Worm (Caenorhabditis elegans) whole organism, midembryonic: ENCODE results near the gene tbx-35.

ENCODE experiments used
- T22C8.4 ChIP-seq: fragments of 200-800 bp; sonication (Bioruptor generic); IDR thresholded peaks from 2 replicates; pipeline ENCODE4 v1.3.6; 2022; ENCODE audit warnings: missing genetic modification characterization, missing compliant biosample characterization
- cog-1 ChIP-seq: sonication (generic microtip); optimal IDR thresholded peaks from 2 replicates; lab custom pipeline; 2016; ENCODE audit warnings: missing genetic modification characterization, missing compliant biosample characterization
- flt-1 ChIP-seq: fragments of 200-800 bp; sonication (Bioruptor generic); IDR thresholded peaks from 2 replicates; pipeline ENCODE4 v1.3.6; 2022; ENCODE audit warnings: missing genetic modification characterization, missing compliant biosample characterization
- klf-2 ChIP-seq: fragments of 200-800 bp; sonication (Bioruptor generic); conservative IDR thresholded peaks from 2 replicates; pipeline ENCODE4 v1.3.6; 2022; ENCODE audit warnings: missing genetic modification reagents, missing genetic modification characterization, missing compliant biosample characterization
- med-1 ChIP-seq: sonication (generic microtip); optimal IDR thresholded peaks from 2 replicates; lab custom pipeline; 2017; ENCODE audit warnings: missing genetic modification characterization, mild to moderate bottlenecking, missing compliant biosample characterization, antibody characterized with exemption, missing genetic modification reagents; ENCODE audit not compliant: insufficient read depth
- ref-1 ChIP-seq: fragments of 200-800 bp; sonication (Bioruptor generic); conservative IDR thresholded peaks from 2 replicates; pipeline ENCODE4 v1.3.6; 2022; ENCODE audit warnings: missing genetic modification reagents, missing genetic modification characterization, missing compliant biosample characterization
- tab-1 ChIP-seq: fragments of 200-800 bp; sonication (Bioruptor generic); IDR thresholded peaks from 2 replicates; pipeline ENCODE4 v1.3.6; 2022; ENCODE audit warnings: missing genetic modification characterization, missing compliant biosample characterization
- ztf-23 ChIP-seq: fragments of 200-800 bp; sonication (Bioruptor generic); IDR thresholded peaks from 2 replicates; pipeline ENCODE4 v1.3.6; 2022; ENCODE audit warnings: missing genetic modification reagents, missing genetic modification characterization, missing compliant biosample characterization
- ztf-29 ChIP-seq: fragments of 200-800 bp; sonication (Bioruptor generic); IDR thresholded peaks from 2 replicates; pipeline ENCODE4 v1.3.6; 2022; ENCODE audit warnings: missing genetic modification reagents, missing genetic modification characterization, missing compliant biosample characterization

The tbx-35 gene

ce11 chrII:5500470-5500869, 24.7 kb downstream of the tbx-35 start, which contains the start of gene fzy-1:
fzy-1 (plus strand) TSS chrII:5500770.
- TF ChIP-seq med-1 (GFP tag; lab: Kevin White, UChicago) (no peak), ztf-29 (GFP tag; lab: Robert Waterston, UW) (no peak), flt-1 (GFP tag; lab: Robert Waterston, UW) (no peak), klf-2 (GFP tag; lab: Robert Waterston, UW) (no peak), cog-1 (tag; lab: Kevin White, UChicago) (no peak), T22C8.4 (no peak), ztf-23 (GFP tag; lab: Robert Waterston, UW) (no peak), tab-1 (GFP tag; lab: Robert Waterston, UW) (no peak)

- TF ChIP-seq flt-1 (GFP tag; lab: Robert Waterston, UW) (no peak), T22C8.4 (no peak), ztf-23 (GFP tag; lab: Robert Waterston, UW) (no peak), cog-1 (tag; lab: Kevin White, UChicago) (no peak), tab-1 (GFP tag; lab: Robert Waterston, UW) (no peak), klf-2 (GFP tag; lab: Robert Waterston, UW) (no peak), ztf-29 (GFP tag; lab: Robert Waterston, UW) (no peak), med-1 (GFP tag; lab: Kevin White, UChicago) (no peak), ref-1 (GFP tag; lab: Robert Waterston, UW) (no peak)
Measured at ce11 chrII:5498156-5498739, 26.9 kb downstream of the tbx-35 start, which contains the start of the genes suex-1 and F12A10.9. suex-1 (minus strand) TSS chrII:5498256. F12A10.9 (plus strand) TSS chrII:5498689.

- TF ChIP-seq tab-1 (GFP tag; lab: Robert Waterston, UW) (no peak), cog-1 (tag; lab: Kevin White, UChicago) (no peak)
Measured at ce11 chrII:5497541-5497940, 27.7 kb downstream of the tbx-35 start.

- no peak for TF ChIP-seq T22C8.4
- no peak for TF ChIP-seq ztf-29 (GFP tag; lab: Robert Waterston, UW)
- no peak for TF ChIP-seq cog-1 (tag; lab: Kevin White, UChicago)
- TF ChIP-seq ztf-23 (GFP tag; lab: Robert Waterston, UW) = no peak
- no peak for TF ChIP-seq flt-1 (GFP tag; lab: Robert Waterston, UW)
- TF ChIP-seq klf-2 (GFP tag; lab: Robert Waterston, UW) = no peak
- TF ChIP-seq ref-1 (GFP tag; lab: Robert Waterston, UW) = no peak
- TF ChIP-seq med-1 (GFP tag; lab: Kevin White, UChicago) = no peak
- TF ChIP-seq tab-1 (GFP tag; lab: Robert Waterston, UW) = no peak
Measured at ce11 chrII:5496375-5496774, 28.8 kb downstream of the tbx-35 start, which contains the start of gene F12A10.1. F12A10.1 (plus strand) TSS chrII:5496540.

ce11 chrII:5494405-5494804, 30.8 kb downstream of the tbx-35 start, which contains the start of gene F12A10.6:
F12A10.6 (minus strand) TSS chrII:5494505.
- no peak for TF ChIP-seq klf-2 (GFP tag; lab: Robert Waterston, UW)
- no peak for TF ChIP-seq flt-1 (GFP tag; lab: Robert Waterston, UW)
- no peak for TF ChIP-seq ztf-29 (GFP tag; lab: Robert Waterston, UW)
- TF ChIP-seq T22C8.4 = no peak
- TF ChIP-seq ztf-23 (GFP tag; lab: Robert Waterston, UW) = no peak
- no peak for TF ChIP-seq tab-1 (GFP tag; lab: Robert Waterston, UW)
- TF ChIP-seq cog-1 (tag; lab: Kevin White, UChicago) = no peak
- no peak for TF ChIP-seq med-1 (GFP tag; lab: Kevin White, UChicago)
- TF ChIP-seq ref-1 (GFP tag; lab: Robert Waterston, UW) = no peak

ce11 chrII:5487844-5488243, 37.4 kb downstream of the tbx-35 start, which contains the start of gene nep-5:
nep-5 (plus strand) TSS chrII:5488144.
- TF ChIP-seq klf-2 (GFP tag; lab: Robert Waterston, UW) (no peak), ztf-23 (GFP tag; lab: Robert Waterston, UW) (no peak), tab-1 (GFP tag; lab: Robert Waterston, UW) (no peak), T22C8.4 (no peak), cog-1 (tag; lab: Kevin White, UChicago) (no peak), med-1 (GFP tag; lab: Kevin White, UChicago) (no peak), ref-1 (GFP tag; lab: Robert Waterston, UW) (no peak), flt-1 (GFP tag; lab: Robert Waterston, UW) (no peak), ztf-29 (GFP tag; lab: Robert Waterston, UW) (no peak)

- no peak for TF ChIP-seq med-1 (GFP tag; lab: Kevin White, UChicago)
- no peak for TF ChIP-seq cog-1 (tag; lab: Kevin White, UChicago)
- no peak for TF ChIP-seq ztf-29 (GFP tag; lab: Robert Waterston, UW)
- no peak for TF ChIP-seq klf-2 (GFP tag; lab: Robert Waterston, UW)
- no peak for TF ChIP-seq T22C8.4
- no peak for TF ChIP-seq flt-1 (GFP tag; lab: Robert Waterston, UW)
- no peak for TF ChIP-seq ztf-23 (GFP tag; lab: Robert Waterston, UW)
- no peak for TF ChIP-seq ref-1 (GFP tag; lab: Robert Waterston, UW)
- TF ChIP-seq tab-1 (GFP tag; lab: Robert Waterston, UW) = no peak
Measured at ce11 chrII:5481982-5482381, 43.2 kb downstream of the tbx-35 start, which contains the start of gene cal-8. cal-8 (minus strand) TSS chrII:5482041.

- TF ChIP-seq ztf-23 (GFP tag; lab: Robert Waterston, UW) = no peak
- TF ChIP-seq med-1 (GFP tag; lab: Kevin White, UChicago) = no peak
- no peak for TF ChIP-seq ref-1 (GFP tag; lab: Robert Waterston, UW)
- no peak for TF ChIP-seq klf-2 (GFP tag; lab: Robert Waterston, UW)
- TF ChIP-seq ztf-29 (GFP tag; lab: Robert Waterston, UW) = no peak
- TF ChIP-seq T22C8.4 = no peak
- TF ChIP-seq tab-1 (GFP tag; lab: Robert Waterston, UW) = no peak
- TF ChIP-seq cog-1 (tag; lab: Kevin White, UChicago) = no peak
- TF ChIP-seq flt-1 (GFP tag; lab: Robert Waterston, UW) = no peak
Measured at ce11 chrII:5478318-5478717, 46.9 kb downstream of the tbx-35 start, which contains the start of gene F56D1.1. F56D1.1 (plus strand) TSS chrII:5478618.

- TF ChIP-seq klf-2 (GFP tag; lab: Robert Waterston, UW) (no peak), med-1 (GFP tag; lab: Kevin White, UChicago) (no peak), ztf-29 (GFP tag; lab: Robert Waterston, UW) (no peak), T22C8.4 (no peak), ref-1 (GFP tag; lab: Robert Waterston, UW) (no peak), tab-1 (GFP tag; lab: Robert Waterston, UW) (no peak), ztf-23 (GFP tag; lab: Robert Waterston, UW) (no peak), cog-1 (tag; lab: Kevin White, UChicago) (no peak)
Measured at ce11 chrII:5474946-5475345, 50.3 kb downstream of the tbx-35 start, which contains the start of gene ilcr-2. ilcr-2 (plus strand) TSS chrII:5475246.
